Worm (Caenorhabditis elegans) whole organism, L4 larva: ENCODE measurements around the gene C33A12.4.

Experiments
- F10B5.3 ChIP-seq: sonication (generic microtip); optimal IDR thresholded peaks from 2 replicates; lab custom pipeline; 2016; ENCODE audit warnings: mild to moderate bottlenecking, missing genetic modification characterization, missing compliant biosample characterization
- F44E2.7 ChIP-seq: fragments of 200-800 bp; sonication (Bioruptor generic); IDR thresholded peaks from 2 replicates; pipeline ENCODE4 v2.1.2; 2022; ENCODE audit warnings: missing genetic modification characterization, missing compliant biosample characterization
- F49E8.2 ChIP-seq: sonication (generic microtip); optimal IDR thresholded peaks from 2 replicates; lab custom pipeline; 2016; ENCODE audit warnings: missing compliant biosample characterization, mild to moderate bottlenecking, missing genetic modification characterization, borderline replicate concordance
- T20F7.1 ChIP-seq: fragments of 200-800 bp; sonication (Bioruptor generic); optimal IDR thresholded peaks from 2 replicates; lab custom pipeline; 2018; ENCODE audit warnings: mild to moderate bottlenecking, missing genetic modification characterization, missing compliant biosample characterization
- T26A8.4 ChIP-seq: fragments of 200-800 bp; sonication (Bioruptor generic); IDR thresholded peaks from 2 replicates; pipeline ENCODE4 v1.3.6; 2022; ENCODE audit warnings: missing genetic modification characterization, missing compliant biosample characterization
- Y48G9A.11 ChIP-seq: fragments of 200-800 bp; sonication (Bioruptor generic); IDR thresholded peaks from 2 replicates; pipeline ENCODE4 v1.3.6; 2022; ENCODE audit warnings: missing genetic modification reagents, missing genetic modification characterization, missing compliant biosample characterization
- Y5F2A.4 ChIP-seq: fragments of 200-800 bp; sonication (Bioruptor generic); optimal IDR thresholded peaks from 2 replicates; lab custom pipeline; 2018; ENCODE audit warnings: mild to moderate bottlenecking, missing genetic modification characterization, missing compliant biosample characterization
- Y75B8A.6 ChIP-seq: fragments of 200-800 bp; sonication (Bioruptor generic); IDR thresholded peaks from 2 replicates; pipeline ENCODE4 v1.3.6; 2022; ENCODE audit warnings: missing genetic modification reagents, missing genetic modification characterization, missing compliant biosample characterization
- ZK337.2 ChIP-seq: fragments of 200-800 bp; sonication (Bioruptor generic); IDR thresholded peaks from 2 replicates; pipeline ENCODE4 v1.3.6; 2022; ENCODE audit warnings: missing genetic modification reagents, missing genetic modification characterization, missing compliant biosample characterization
- ZK546.5 ChIP-seq, 2 experiments: sonication (generic microtip); optimal IDR thresholded peaks; 2 replicates each; lab custom pipeline; 2017; ENCODE audit warnings: missing biosample characterization in 2 of 2, missing genetic modification characterization in 2 of 2
- aha-1 ChIP-seq: fragments of 150-350 bp; peaks from one replicate; lab custom pipeline; 2014; ENCODE audit warnings: missing biosample characterization, missing genetic modification characterization
- aly-2 ChIP-seq: sonication (generic microtip); optimal IDR thresholded peaks from 2 replicates; lab custom pipeline; 2018; ENCODE audit warnings: missing biosample characterization, missing genetic modification characterization
- attf-4 ChIP-seq: sonication (generic microtip); optimal IDR thresholded peaks from 3 replicates; lab custom pipeline; 2017; ENCODE audit warnings: missing biosample characterization, missing genetic modification characterization
- ceh-20 ChIP-seq: fragments of 200-800 bp; sonication (Bioruptor generic); IDR thresholded peaks from 2 replicates; pipeline ENCODE4 v1.3.6; 2022; ENCODE audit warnings: missing genetic modification reagents, missing genetic modification characterization, missing compliant biosample characterization
- ceh-32 ChIP-seq: sonication (generic microtip); optimal IDR thresholded peaks from 2 replicates; lab custom pipeline; 2016; ENCODE audit warnings: mild to moderate bottlenecking, missing genetic modification characterization, missing compliant biosample characterization; ENCODE audit not compliant: poor library complexity
- ceh-62 ChIP-seq: sonication (generic microtip); optimal IDR thresholded peaks from 2 replicates; lab custom pipeline; 2017; ENCODE audit warnings: missing biosample characterization, missing genetic modification characterization
- ceh-82 ChIP-seq: sonication (generic microtip); optimal IDR thresholded peaks from 2 replicates; lab custom pipeline; 2017; ENCODE audit warnings: missing biosample characterization, missing genetic modification characterization
- cey-2 ChIP-seq: sonication (generic microtip); optimal IDR thresholded peaks from 3 replicates; lab custom pipeline; 2017; ENCODE audit warnings: missing genetic modification characterization, mild to moderate bottlenecking, missing compliant biosample characterization, antibody characterized with exemption, borderline replicate concordance; ENCODE audit not compliant: insufficient read depth
- daf-8 ChIP-seq: fragments of 200-800 bp; sonication (Bioruptor generic); IDR thresholded peaks from 2 replicates; pipeline ENCODE4 v1.3.6; 2022; ENCODE audit warnings: missing genetic modification characterization, missing compliant biosample characterization
- dmd-6 ChIP-seq: fragments of 200-800 bp; sonication (Bioruptor generic); IDR thresholded peaks from 2 replicates; pipeline ENCODE4 v1.3.6; 2022; ENCODE audit warnings: missing genetic modification reagents, missing genetic modification characterization, missing compliant biosample characterization
- duxl-1 ChIP-seq: sonication (generic microtip); optimal IDR thresholded peaks from 2 replicates; lab custom pipeline; 2016; ENCODE audit warnings: mild to moderate bottlenecking, missing genetic modification characterization, moderate library complexity, missing compliant biosample characterization; ENCODE audit not compliant: poor library complexity
- dve-1 ChIP-seq: sonication (generic microtip); optimal IDR thresholded peaks from 2 replicates; lab custom pipeline; 2017; ENCODE audit warnings: antibody characterized with exemption, mild to moderate bottlenecking, missing genetic modification characterization, missing compliant biosample characterization; ENCODE audit not compliant: insufficient read depth
- egl-27 ChIP-seq: sonication (generic microtip); optimal IDR thresholded peaks from 3 replicates; lab custom pipeline; 2017; ENCODE audit warnings: missing biosample characterization, missing genetic modification reagents, missing genetic modification characterization
- egl-43 ChIP-seq: fragments of 200-800 bp; sonication (Bioruptor generic); IDR thresholded peaks from 2 replicates; pipeline ENCODE4 v1.3.6; 2022; ENCODE audit warnings: missing genetic modification reagents, missing genetic modification characterization, missing compliant biosample characterization
- fos-1 ChIP-seq: fragments of 150-350 bp; optimal IDR thresholded peaks from 2 replicates; lab custom pipeline; 2014; ENCODE audit warnings: missing biosample characterization, missing genetic modification characterization
- hif-1 ChIP-seq, 2 experiments: sonication (generic microtip); optimal IDR thresholded peaks; 2 replicates each; lab custom pipeline; 2016 to 2017; ENCODE audit warnings: missing compliant biosample characterization in 2 of 2, missing genetic modification characterization in 2 of 2, missing genetic modification reagents in 2 of 2, missing genotype in 2 of 2, mild to moderate bottlenecking in 1 of 2
- jun-1 ChIP-seq: fragments of 150-350 bp; optimal IDR thresholded peaks from 2 replicates; lab custom pipeline; 2014; ENCODE audit warnings: missing biosample characterization, missing genetic modification reagents, missing genetic modification characterization
- lin-1 ChIP-seq: fragments of 200-800 bp; sonication (Bioruptor generic); IDR thresholded peaks from 2 replicates; pipeline ENCODE4 v1.3.6; 2022; ENCODE audit warnings: missing genetic modification reagents, missing genetic modification characterization, missing compliant biosample characterization
- lin-13 ChIP-seq: fragments of 150-350 bp; optimal IDR thresholded peaks from 2 replicates; lab custom pipeline; 2014; ENCODE audit warnings: missing biosample characterization, missing genetic modification reagents, missing genetic modification characterization
- lin-15B ChIP-seq: fragments of 150-350 bp; sonication (generic microtip); optimal IDR thresholded peaks from 3 replicates; lab custom pipeline; 2014; ENCODE audit warnings: missing biosample characterization, missing genetic modification characterization
- lin-39 ChIP-seq: fragments of 150-350 bp; optimal IDR thresholded peaks from 2 replicates; lab custom pipeline; 2014; ENCODE audit warnings: missing biosample characterization, missing genetic modification reagents, missing genetic modification characterization
- lsy-2 ChIP-seq, 2 experiments: fragments of 150-350 bp in 1 of 2; sonication (generic microtip) in 1 of 2; optimal IDR thresholded peaks; 2 replicates each; lab custom pipeline; 2014 to 2017; ENCODE audit warnings: missing biosample characterization in 2 of 2, missing genetic modification characterization in 2 of 2
- madf-9 ChIP-seq: fragments of 200-800 bp; sonication (Bioruptor generic); conservative IDR thresholded peaks from 2 replicates; pipeline ENCODE4 v1.3.6; 2022; ENCODE audit warnings: missing genetic modification reagents, missing genetic modification characterization, missing compliant biosample characterization
- mdl-1 ChIP-seq, 2 experiments: fragments of 150-350 bp in 1 of 2; sonication (generic microtip) in 1 of 2; optimal IDR thresholded peaks; 2 replicates each; lab custom pipeline; 2014 to 2017; ENCODE audit warnings: missing biosample characterization in 2 of 2, missing genetic modification characterization in 2 of 2
- mdt-29 ChIP-seq: fragments of 200-800 bp; sonication (Bioruptor generic); IDR thresholded peaks from 2 replicates; pipeline ENCODE4 v1.3.6; 2022; ENCODE audit warnings: missing genetic modification reagents, missing genetic modification characterization, missing compliant biosample characterization
- mep-1 ChIP-seq: fragments of 150-350 bp; sonication (generic microtip); optimal IDR thresholded peaks from 3 replicates; lab custom pipeline; 2014; ENCODE audit warnings: missing biosample characterization, missing genetic modification characterization
- mes-2 ChIP-seq: sonication (generic microtip); optimal IDR thresholded peaks from 2 replicates; lab custom pipeline; 2016; ENCODE audit warnings: missing genotype, mild to moderate bottlenecking, missing genetic modification characterization, missing compliant biosample characterization; ENCODE audit not compliant: poor library complexity, severe bottlenecking
- nhr-10 ChIP-seq: fragments of 150-350 bp; optimal IDR thresholded peaks from 2 replicates; lab custom pipeline; 2014; ENCODE audit warnings: missing biosample characterization, missing genetic modification characterization
- nhr-28 ChIP-seq: fragments of 150-350 bp; optimal IDR thresholded peaks from 2 replicates; lab custom pipeline; 2014; ENCODE audit warnings: missing biosample characterization, missing genetic modification characterization
- nhr-41 ChIP-seq: fragments of 200-800 bp; sonication (Bioruptor generic); IDR thresholded peaks from 2 replicates; pipeline ENCODE4 v1.3.6; 2022; ENCODE audit warnings: missing genetic modification reagents, missing genetic modification characterization, missing compliant biosample characterization
- nhr-6 ChIP-seq: fragments of 150-350 bp; optimal IDR thresholded peaks from 2 replicates; lab custom pipeline; 2014; ENCODE audit warnings: missing biosample characterization, missing genetic modification characterization
- nhr-77 ChIP-seq: fragments of 150-350 bp; optimal IDR thresholded peaks from 2 replicates; lab custom pipeline; 2014; ENCODE audit warnings: missing biosample characterization, missing genetic modification characterization
- pha-4 ChIP-seq, 2 experiments: fragments of 150-350 bp in 1 of 2; fragments of 200-800 bp in 1 of 2; sonication (Bioruptor generic) in 1 of 2; IDR thresholded peaks in 1 of 2; optimal IDR thresholded peaks in 1 of 2; 2 replicates each; pipeline versions ENCODE4 v1.3.6 to Lab custom; 2014 to 2022; ENCODE audit warnings: missing genetic modification characterization in 2 of 2, missing genetic modification reagents in 2 of 2, missing biosample characterization in 1 of 2, missing compliant biosample characterization in 1 of 2
- pqm-1 ChIP-seq: sonication (generic microtip); optimal IDR thresholded peaks from 2 replicates; lab custom pipeline; 2017; ENCODE audit warnings: missing biosample characterization, missing genetic modification characterization
- saeg-2 ChIP-seq: fragments of 200-800 bp; sonication (Bioruptor generic); IDR thresholded peaks from 2 replicates; pipeline ENCODE4 v1.3.6; 2022; ENCODE audit warnings: missing genetic modification reagents, missing genetic modification characterization, missing compliant biosample characterization
- skn-1 ChIP-seq: fragments of 150-350 bp; optimal IDR thresholded peaks from 2 replicates; lab custom pipeline; 2014; ENCODE audit warnings: missing biosample characterization, missing genetic modification characterization
- unc-62 ChIP-seq, 3 experiments: fragments of 150-350 bp in 1 of 3; sonication (generic microtip); optimal IDR thresholded peaks in 2 of 3; peaks in 1 of 3; 1 replicate in 1 of 3; 2 replicates in 2 of 3; lab custom pipeline; 2014 to 2017; ENCODE audit warnings: missing biosample characterization in 3 of 3, missing genetic modification characterization in 3 of 3, missing genetic modification reagents in 3 of 3, missing genotype in 1 of 3
- zfp-2 ChIP-seq: sonication (generic microtip); optimal IDR thresholded peaks from 2 replicates; lab custom pipeline; 2016; ENCODE audit warnings: mild to moderate bottlenecking, missing genetic modification characterization, missing compliant biosample characterization
- zfp-3 ChIP-seq: fragments of 200-800 bp; sonication (Bioruptor generic); conservative IDR thresholded peaks from 2 replicates; pipeline ENCODE4 v1.3.6; 2022; ENCODE audit warnings: missing genetic modification reagents, missing genetic modification characterization, missing compliant biosample characterization
- zip-2 ChIP-seq: fragments of 150-350 bp; optimal IDR thresholded peaks from 2 replicates; lab custom pipeline; 2014; ENCODE audit warnings: missing biosample characterization, missing genetic modification characterization

C33A12.4 gene

ce11 chrIV:9513360-9513777 lies 3.0 kb upstream of the C33A12.4 start (continued):
- TF ChIP-seq aly-2 (tag; lab: Kevin White, UChicago): no peak
- peak; percentile 19 for TF ChIP-seq lin-13 (GFP tag; lab: Kevin White, UChicago)
- TF ChIP-seq ceh-20 (GFP tag; lab: Robert Waterston, UW): no peak
- no peak for TF ChIP-seq ZK546.5 (tag; optimal IDR thresholded peaks at IDR 0.05; lab: Kevin White, UChicago)
- TF ChIP-seq ceh-82 (tag; lab: Kevin White, UChicago): no peak
- no peak for TF ChIP-seq ceh-32
- peak; percentile 22 for TF ChIP-seq T20F7.1
- TF ChIP-seq mep-1: peak; percentile 28
- no peak for TF ChIP-seq ceh-62 (tag; lab: Kevin White, UChicago)
- peak; percentile 9 for TF ChIP-seq jun-1 (tag; lab: Kevin White, UChicago)
- no peak for TF ChIP-seq unc-62 (GFP tag; optimal IDR thresholded peaks at IDR 0.05 in 1 of 2; lab: Kevin White, UChicago)
- TF ChIP-seq unc-62 (tag; optimal IDR thresholded peaks at IDR 0.05; lab: Kevin White, UChicago): no peak
- TF ChIP-seq F44E2.7 (GFP tag; lab: Robert Waterston, UW): no peak
- TF ChIP-seq skn-1 (tag; lab: Kevin White, UChicago): no peak
- peak; percentile 94 for TF ChIP-seq aha-1
- no peak for TF ChIP-seq Y75B8A.6
- TF ChIP-seq egl-27 (tag; lab: Kevin White, UChicago): no peak
- no peak for TF ChIP-seq madf-9
- TF ChIP-seq nhr-28: peak; percentile 83
- peak; percentile 19 to 20 for TF ChIP-seq hif-1 (tag; optimal IDR thresholded peaks at IDR 0.05; lab: Kevin White, UChicago)
- peak; percentile 60 for TF ChIP-seq dmd-6 (GFP tag; lab: Robert Waterston, UW)
- TF ChIP-seq pqm-1: peak; percentile 38
- no peak for TF ChIP-seq T26A8.4 (GFP tag; lab: Robert Waterston, UW)
- TF ChIP-seq egl-43 (GFP tag; lab: Robert Waterston, UW): no peak
- no peak for TF ChIP-seq attf-4 (tag; lab: Kevin White, UChicago)
- TF ChIP-seq mes-2 (tag; lab: Kevin White, UChicago): peak; percentile 45
- TF ChIP-seq lin-1 (GFP tag; lab: Robert Waterston, UW): no peak; the same call in 1 of the 2 replicates
- no peak for TF ChIP-seq nhr-41 (GFP tag; lab: Robert Waterston, UW)
- TF ChIP-seq nhr-6 (tag; lab: Kevin White, UChicago): no peak
- TF ChIP-seq saeg-2 (GFP tag; lab: Robert Waterston, UW): no peak
- no peak for TF ChIP-seq F10B5.3 (tag; lab: Kevin White, UChicago)
- 0 out of 2 replicates have a peak, but pooled peaks have one; percentile 35 for TF ChIP-seq pha-4 (GFP tag; IDR thresholded peaks at IDR 0.05; lab: Robert Waterston, UW)
- no peak for TF ChIP-seq pha-4 (tag; optimal IDR thresholded peaks at IDR 0.05; lab: Kevin White, UChicago)
- TF ChIP-seq duxl-1 (tag; lab: Kevin White, UChicago): peak; percentile 46
- TF ChIP-seq mdt-29 (GFP tag; lab: Robert Waterston, UW): no peak
- TF ChIP-seq Y5F2A.4: no peak
- TF ChIP-seq Y48G9A.11: 0 out of 2 replicates have a peak, but pooled peaks have one; percentile 53
- no peak for TF ChIP-seq zip-2
- TF ChIP-seq daf-8 (GFP tag; lab: Robert Waterston, UW): no peak
- TF ChIP-seq fos-1: no peak
- no peak for TF ChIP-seq zfp-3 (GFP tag; lab: Robert Waterston, UW)
- no peak for TF ChIP-seq F49E8.2 (tag; lab: Kevin White, UChicago)
- no peak for TF ChIP-seq lin-15B (tag; lab: Kevin White, UChicago)
- no peak for TF ChIP-seq ZK337.2 (GFP tag; lab: Robert Waterston, UW)
- peak; percentile 70 for TF ChIP-seq dve-1 (tag; lab: Kevin White, UChicago)
- TF ChIP-seq zfp-2 (tag; lab: Kevin White, UChicago): no peak
- peak; percentile 78 for TF ChIP-seq nhr-77
- TF ChIP-seq mdl-1 (tag; optimal IDR thresholded peaks at IDR 0.05; lab: Kevin White, UChicago): peak in 1 of 2 experiments; percentile 72
- TF ChIP-seq lsy-2 (tag; optimal IDR thresholded peaks at IDR 0.05; lab: Kevin White, UChicago): peak in 1 of 2 experiments; percentile 51
- no peak for TF ChIP-seq lin-39 (tag; lab: Kevin White, UChicago)
- TF ChIP-seq cey-2: no peak
- TF ChIP-seq nhr-10 (tag; lab: Kevin White, UChicago): no peak
